Fruit fly (Drosophila melanogaster): ENCODE measurements around the gene Ir8a.

Ir8a gene

DNA sequence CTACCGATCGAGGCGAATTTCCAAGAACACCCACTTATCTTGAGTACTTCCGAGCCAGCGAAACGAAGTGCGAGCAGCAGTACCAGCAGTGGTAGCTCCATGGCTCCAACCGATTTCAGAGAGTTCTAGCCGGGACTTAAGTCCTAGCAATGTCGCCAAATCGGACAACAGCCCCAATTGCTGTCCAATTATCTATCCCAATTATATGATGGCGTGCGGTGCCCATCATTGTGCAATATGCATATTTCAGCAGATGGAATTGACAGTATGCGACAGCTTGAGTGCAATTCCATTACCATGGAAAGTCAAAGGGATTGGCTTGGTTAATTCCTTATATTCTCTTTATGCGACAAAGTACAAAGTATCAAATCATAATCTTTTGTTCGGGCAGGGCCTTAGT lies at the start of gene Ir8a:
TSS of gene Ir8a (minus strand) at position 101 of the 400 bp plus-strand sequence.
- no peak for TF ChIP-seq Scr (GFP tag; IDR thresholded peaks at IDR 0.05; ENCODE audit: partially characterized antibody)
- TF ChIP-seq Adf1 (GFP tag; IDR thresholded peaks at IDR 0.05): no peak
- TF ChIP-seq CG11695 (GFP tag; IDR thresholded peaks at IDR 0.05): no peak
- no peak for TF ChIP-seq CG12236 (GFP tag; optimal IDR thresholded peaks at IDR 0.05)
- TF ChIP-seq mld (GFP tag; IDR thresholded peaks at IDR 0.05; ENCODE audit: partially characterized antibody): no peak
- TF ChIP-seq fru (optimal IDR thresholded peaks at IDR 0.05): no peak
- TF ChIP-seq Nf-YA (GFP tag; IDR thresholded peaks at IDR 0.05): no peak

DNA sequence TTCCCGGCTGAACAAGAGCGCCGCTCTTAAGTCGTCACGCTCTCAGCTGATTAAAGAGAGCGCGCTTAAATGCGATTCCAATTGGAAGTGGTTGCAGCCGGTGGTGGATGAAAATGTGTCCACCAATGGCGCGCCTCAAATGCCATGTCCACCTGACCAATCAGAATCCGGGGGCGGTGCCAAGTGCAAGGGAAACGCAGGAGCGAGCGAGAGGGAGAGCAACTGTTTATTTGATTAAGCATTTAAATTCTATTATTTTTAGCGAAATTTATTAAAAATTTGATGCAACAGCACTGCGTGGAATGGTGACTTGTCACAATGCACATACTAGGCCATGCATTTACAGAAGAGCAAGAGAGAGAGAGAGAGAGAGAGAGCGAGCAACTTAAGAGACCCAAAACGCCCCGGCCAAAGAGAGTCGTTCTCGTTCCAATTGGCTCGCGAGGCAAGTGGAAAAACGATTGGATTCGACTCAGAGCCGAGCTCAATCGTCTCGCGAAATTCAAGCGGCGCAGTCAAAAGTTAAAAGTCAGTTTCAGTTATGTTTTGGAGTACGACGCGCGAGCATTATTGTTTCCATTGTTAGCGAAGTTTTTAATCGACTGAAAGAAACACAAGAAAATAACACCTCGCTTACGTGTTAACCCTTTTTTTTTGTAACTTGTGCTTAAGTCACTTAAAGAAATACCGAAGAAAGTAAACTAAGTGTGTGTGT lies 47.8 kb upstream of the Ir8a start, which contains the start of gene lz:
TSS of gene lz (plus strand) at position 626 of the 715 bp plus-strand sequence.
- TF ChIP-seq CG10274 (GFP tag; optimal IDR thresholded peaks at IDR 0.05) (no peak), Vsx1 (GFP tag; optimal IDR thresholded peaks at IDR 0.05) (no peak), CG1832 (GFP tag; optimal IDR thresholded peaks at IDR 0.05) (peak; percentile 63), CG10565 (GFP tag; optimal IDR thresholded peaks at IDR 0.05) (no peak), CG30403 (GFP tag; optimal IDR thresholded peaks at IDR 0.05) (no peak), otp (GFP tag; IDR thresholded peaks at IDR 0.05) (no peak), NK7.1 (GFP tag; optimal IDR thresholded peaks at IDR 0.05) (no peak), Mrtf (GFP tag; IDR thresholded peaks at IDR 0.05) (no peak), Doc2 (GFP tag; IDR thresholded peaks at IDR 0.05) (no peak), Deaf1 (tag; optimal IDR thresholded peaks at IDR 0.05) (peak; percentile 86), pros (GFP tag; optimal IDR thresholded peaks at IDR 0.05) (no peak), CG14050 (GFP tag; IDR thresholded peaks at IDR 0.05) (no peak), CG2889 (GFP tag; IDR thresholded peaks at IDR 0.05) (no peak), Hand (GFP tag; optimal IDR thresholded peaks at IDR 0.05) (no peak), ttk (GFP tag; IDR thresholded peaks at IDR 0.05) (no peak), Oaz (GFP tag; IDR thresholded peaks at IDR 0.05) (no peak), CG7556 (GFP tag; optimal IDR thresholded peaks at IDR 0.05) (no peak), stwl (tag; optimal IDR thresholded peaks at IDR 0.05) (no peak), Lpt (GFP tag; optimal IDR thresholded peaks at IDR 0.05) (no peak), CG16863 (GFP tag; optimal IDR thresholded peaks at IDR 0.05) (no peak), Xrp1 (GFP tag; IDR thresholded peaks at IDR 0.05) (no peak), CG11696 (GFP tag; IDR thresholded peaks at IDR 0.05) (no peak), CG3065 (GFP tag; optimal IDR thresholded peaks at IDR 0.05) (no peak), ara (GFP tag; IDR thresholded peaks at IDR 0.05) (no peak), Atf-2 (GFP tag; optimal IDR thresholded peaks at IDR 0.05) (no peak), Jarid2 (GFP tag; optimal IDR thresholded peaks at IDR 0.05) (peak; percentile 62), gsb-n (tag; optimal IDR thresholded peaks at IDR 0.05) (peak; percentile 15), CG13287 (GFP tag; IDR thresholded peaks at IDR 0.05; ENCODE audit: partially characterized antibody) (0 out of 2 replicates have a peak, but pooled peaks have one; percentile 8), dpn (GFP tag; optimal IDR thresholded peaks at IDR 0.05) (no peak), fu2 (GFP tag; optimal IDR thresholded peaks at IDR 0.05) (no peak), jing (GFP tag; optimal IDR thresholded peaks at IDR 0.05) (peak; percentile 47), caup (GFP tag; optimal IDR thresholded peaks at IDR 0.05; ENCODE audit: severe bottlenecking) (no peak), Trl (optimal IDR thresholded peaks at IDR 0.05) (peak; percentile 89 to 96), Trl (GFP tag; optimal IDR thresholded peaks at IDR 0.05) (no peak), nerfin-1 (tag; optimal IDR thresholded peaks at IDR 0.05) (no peak), bowl (GFP tag; IDR thresholded peaks at IDR 0.05) (no peak), CG30020 (tag; optimal IDR thresholded peaks at IDR 0.05) (no peak), croc (GFP tag; conservative IDR thresholded peaks at IDR 0.05) (no peak), Hr39 (optimal IDR thresholded peaks at IDR 0.05) (no peak), D19A (tag; optimal IDR thresholded peaks at IDR 0.05) (no peak), corto (GFP tag; optimal IDR thresholded peaks at IDR 0.05) (no peak), amos (GFP tag; IDR thresholded peaks at IDR 0.05; ENCODE audit: partially characterized antibody) (no peak), ase (GFP tag; IDR thresholded peaks at IDR 0.05) (no peak), CG3163 (GFP tag; optimal IDR thresholded peaks at IDR 0.05) (peak; percentile 95)
